Worm (Caenorhabditis elegans) whole organism, early embryonic: ENCODE data around the gene sorf-1.

Experiments used
- F13C5.2 ChIP-seq: sonication (generic microtip); optimal IDR thresholded peaks from 2 replicates; lab custom pipeline; 2017; ENCODE audit warnings: mild to moderate bottlenecking, missing genetic modification characterization, inconsistent platforms, missing compliant biosample characterization
- ama-1 ChIP-seq: fragments of 150-350 bp; optimal IDR thresholded peaks from 2 replicates; lab custom pipeline; 2014
- ceh-13 ChIP-seq: fragments of 200-800 bp; sonication (Bioruptor generic); optimal IDR thresholded peaks from 2 replicates; lab custom pipeline; 2018; ENCODE audit warnings: mild to moderate bottlenecking, missing genetic modification characterization, missing compliant biosample characterization
- ceh-36 ChIP-seq: sonication (generic microtip); optimal IDR thresholded peaks from 2 replicates; lab custom pipeline; 2016; ENCODE audit warnings: missing genetic modification characterization, inconsistent platforms, missing compliant biosample characterization
- ets-7 ChIP-seq: sonication (generic microtip); optimal IDR thresholded peaks from 2 replicates; lab custom pipeline; 2016; ENCODE audit warnings: missing genotype, missing genetic modification characterization, missing compliant biosample characterization
- pes-1 ChIP-seq: fragments of 200-800 bp; sonication (Bioruptor generic); IDR thresholded peaks from 2 replicates; pipeline ENCODE4 v1.3.6; 2022; ENCODE audit warnings: missing genetic modification reagents, missing genetic modification characterization, missing compliant biosample characterization
- scrt-1 ChIP-seq: fragments of 200-800 bp; sonication (Bioruptor generic); IDR thresholded peaks from 2 replicates; pipeline ENCODE4 v1.3.6; 2022; ENCODE audit warnings: missing genetic modification characterization, missing compliant biosample characterization
- sea-1 ChIP-seq: fragments of 200-800 bp; sonication (Bioruptor generic); conservative IDR thresholded peaks from 2 replicates; pipeline ENCODE4 v1.3.6; 2022; ENCODE audit warnings: missing genetic modification characterization, missing compliant biosample characterization
- tbx-37 ChIP-seq: fragments of 200-800 bp; sonication (Bioruptor generic); conservative IDR thresholded peaks from 2 replicates; pipeline ENCODE4 v1.3.6; 2022; ENCODE audit warnings: missing genetic modification reagents, missing genetic modification characterization, missing compliant biosample characterization
- tra-4 ChIP-seq: sonication (generic microtip); optimal IDR thresholded peaks from 2 replicates; lab custom pipeline; 2017; ENCODE audit warnings: missing genetic modification characterization, missing compliant biosample characterization

DNA sequence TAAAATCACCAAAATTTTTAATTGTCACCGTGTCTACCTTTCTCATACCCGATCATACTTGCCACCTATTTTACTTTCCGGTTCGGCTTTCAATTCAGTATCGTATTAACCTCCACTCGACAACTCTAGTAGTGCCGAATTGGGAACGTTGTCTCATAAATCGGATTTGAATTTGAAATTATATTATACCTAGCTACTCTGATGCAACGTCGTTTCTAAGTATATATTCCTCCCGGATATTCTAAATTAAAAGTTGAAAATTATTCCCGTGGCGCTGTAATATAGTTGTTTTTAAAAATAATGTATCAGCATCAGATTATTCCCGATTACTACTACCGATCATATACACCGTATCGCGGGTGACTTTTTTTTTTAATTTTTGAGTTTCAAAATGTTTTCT lies 10.4 kb downstream of the sorf-1 start, which contains the start of gene ZK563.2:
- no peak for TF ChIP-seq tbx-37 (GFP tag; lab: Robert Waterston, UW)
- no peak for TF ChIP-seq ama-1 (lab: Kevin White, UChicago)
- TF ChIP-seq ceh-13 (GFP tag; lab: Kevin White, UChicago): no peak
- TF ChIP-seq scrt-1 (GFP tag; lab: Robert Waterston, UW): no peak
- TF ChIP-seq F13C5.2 (tag; lab: Kevin White, UChicago): no peak
- TF ChIP-seq pes-1: no peak
- no peak for TF ChIP-seq ceh-36 (tag; lab: Kevin White, UChicago)
- no peak for TF ChIP-seq sea-1
- TF ChIP-seq tra-4: no peak
- no peak for TF ChIP-seq ets-7
